Fruit fly (Drosophila melanogaster): ENCODE measurements around the gene CG2321.

The CG2321 gene

dm6 chr3R:29450333-29450732, 38.7 kb downstream of the CG2321 start:
- no peak for TF ChIP-seq noc (tag; optimal IDR thresholded peaks at IDR 0.05)

All from whole organism, larva.